Worm (Caenorhabditis elegans): ENCODE data around the gene F53H2.1.
"Not testable (repeated sequence)": the region's sequence is repeated elsewhere in the genome, so short reads cannot be mapped to it uniquely, and the experiment has no call there.

F53H2.1 gene

DNA sequence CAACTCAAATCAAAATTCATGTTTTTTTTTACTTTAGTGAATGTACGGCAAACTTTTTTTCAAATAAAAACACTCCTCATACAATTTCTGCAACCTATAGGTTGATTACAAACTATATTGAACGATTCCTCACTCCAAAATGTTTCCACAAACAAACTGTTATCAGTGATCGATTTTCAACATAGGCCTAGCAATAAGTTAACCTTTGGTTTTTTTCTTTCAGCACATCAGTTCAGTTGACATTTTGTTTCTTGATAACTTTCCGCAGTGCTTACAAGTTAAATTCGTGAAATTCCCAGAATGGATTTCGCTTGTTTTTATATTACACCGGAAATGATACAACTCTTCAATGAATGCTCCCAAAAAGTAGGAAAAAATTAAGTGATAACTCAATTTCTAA, at the start of gene F53H2.1:
TSS of gene F53H2.1 (plus strand) at position 301 of the 400 bp plus-strand sequence.
- TF ChIP-seq unc-62 (GFP tag; optimal IDR thresholded peaks at IDR 0.05): no peak

DNA sequence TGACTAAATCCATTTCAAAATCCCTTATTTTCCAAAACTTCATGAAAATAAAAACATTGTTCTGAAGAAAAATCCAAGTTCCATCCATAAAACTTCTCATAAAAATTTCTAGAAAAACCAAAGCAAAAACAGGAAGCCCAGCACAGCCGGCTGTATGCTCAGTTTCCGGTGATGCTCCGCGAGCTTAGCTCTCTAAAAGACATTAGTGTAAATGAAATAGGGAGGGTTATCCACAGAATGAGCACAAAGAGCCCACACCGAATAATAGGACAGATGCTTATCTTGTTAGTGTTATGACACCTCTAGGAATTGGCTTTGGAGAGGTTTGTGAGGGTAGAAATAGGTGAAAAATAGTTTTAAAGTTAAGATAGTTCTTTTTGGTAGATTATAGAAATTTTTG, 49.5 kb upstream of the F53H2.1 start:
- no peak for TF ChIP-seq unc-62 (GFP tag; optimal IDR thresholded peaks at IDR 0.05)

DNA sequence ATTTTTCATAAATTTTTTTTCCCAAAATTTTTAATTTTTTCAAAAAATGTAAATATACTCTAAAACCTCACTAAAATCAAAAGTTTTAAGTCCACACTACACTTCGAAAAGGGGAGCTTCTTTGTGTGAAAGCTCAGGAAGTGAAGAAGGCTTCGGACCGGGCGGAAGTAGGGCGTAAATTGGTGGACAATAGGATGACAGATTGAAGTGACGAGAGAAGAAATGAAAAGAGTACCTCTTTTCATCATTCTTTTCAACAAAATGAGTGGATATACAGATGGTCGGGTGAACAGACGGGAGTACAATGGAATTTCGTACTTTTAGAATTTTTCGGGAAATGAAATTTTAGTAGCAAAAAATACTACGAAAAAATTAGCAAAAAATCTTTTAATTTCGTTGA, 48.6 kb upstream of the F53H2.1 start:
- TF ChIP-seq unc-62 (GFP tag; optimal IDR thresholded peaks at IDR 0.05): no peak

DNA sequence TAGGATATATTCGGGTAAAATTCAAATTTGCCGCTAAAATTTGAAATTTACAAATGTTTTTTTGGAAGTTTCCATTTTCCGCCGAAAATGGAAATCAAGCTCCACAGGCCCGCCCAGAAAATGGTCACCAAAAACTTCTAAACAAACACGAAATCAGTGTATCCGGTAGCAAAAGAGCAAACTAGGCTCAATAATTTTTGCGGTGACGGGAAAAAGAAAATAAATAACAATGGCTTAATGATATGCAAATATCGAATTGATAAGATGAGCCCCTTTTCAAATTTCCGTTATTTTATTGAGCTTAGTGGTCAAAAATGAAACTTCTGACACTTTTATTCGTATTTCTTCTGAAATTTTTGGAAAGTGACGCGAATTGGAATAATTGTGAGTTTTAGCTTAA, 42.6 kb upstream of the F53H2.1 start, which contains the start of gene Y38H6A.3:
TSS of gene Y38H6A.3 (plus strand) at position 301 of the 400 bp plus-strand sequence.
- TF ChIP-seq unc-62 (GFP tag; optimal IDR thresholded peaks at IDR 0.05): no peak

DNA sequence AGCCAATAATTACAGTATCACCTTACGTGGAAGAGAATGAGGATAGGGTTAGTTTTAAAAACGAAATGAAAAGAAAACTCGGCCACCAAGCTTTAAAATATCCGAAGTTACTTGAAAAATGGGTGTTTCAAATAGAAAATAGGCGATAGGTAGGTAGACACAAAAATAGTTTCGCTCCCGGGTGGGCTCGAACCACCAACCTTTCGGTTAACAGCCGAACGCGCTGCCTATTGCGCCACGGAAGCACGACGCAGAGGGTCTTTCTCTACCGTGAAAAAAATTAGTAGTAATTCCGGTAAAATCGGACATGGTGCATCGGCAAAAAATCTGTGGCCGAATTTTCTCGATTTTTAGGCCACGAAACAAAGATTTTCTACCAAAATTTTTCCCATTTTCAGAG, 39.9 kb upstream of the F53H2.1 start:
- TF ChIP-seq unc-62 (GFP tag; optimal IDR thresholded peaks at IDR 0.05): no peak

DNA sequence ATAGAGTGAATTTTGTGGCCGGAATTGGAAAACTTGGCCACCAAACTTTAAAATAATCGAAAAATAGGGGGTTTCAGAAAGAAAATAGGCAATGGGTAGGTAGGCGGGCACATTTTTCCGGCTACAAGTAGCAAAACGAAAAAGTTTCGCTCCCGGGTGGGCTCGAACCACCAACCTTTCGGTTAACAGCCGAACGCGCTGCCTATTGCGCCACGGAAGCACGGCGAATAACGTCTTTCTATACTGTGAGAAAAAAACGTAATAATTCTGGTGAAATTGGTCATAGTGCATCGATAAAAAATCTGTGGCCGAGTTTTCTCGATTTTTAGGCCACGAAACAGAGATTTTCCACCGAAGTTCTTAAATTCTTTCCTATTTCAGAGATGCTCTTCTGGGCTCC, 37.1 kb upstream of the F53H2.1 start:
- no peak for TF ChIP-seq unc-62 (GFP tag; optimal IDR thresholded peaks at IDR 0.05)

DNA sequence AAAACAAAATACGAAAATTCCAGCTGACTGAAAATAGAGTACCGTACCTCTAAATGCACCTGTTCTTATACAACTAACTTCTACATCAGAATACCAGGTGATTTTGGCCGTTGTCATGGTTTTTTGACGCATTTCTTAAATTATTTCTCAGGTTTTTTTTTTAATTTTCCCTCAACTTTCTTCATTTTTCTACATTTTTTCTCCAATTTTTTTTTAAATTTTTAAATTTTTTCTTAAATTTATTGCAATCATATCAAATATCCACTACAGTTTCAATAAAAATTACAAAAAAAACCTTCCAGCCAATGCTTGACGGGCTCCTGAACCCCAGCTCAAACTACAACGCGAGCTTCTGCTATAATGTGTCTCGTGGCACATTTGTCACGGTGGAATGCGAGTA, 36.3 kb upstream of the F53H2.1 start, which contains the start of gene K02E2.1:
TSS of gene K02E2.1 (plus strand) at position 301 of the 400 bp plus-strand sequence.
- TF ChIP-seq unc-62 (GFP tag; optimal IDR thresholded peaks at IDR 0.05): no peak

DNA sequence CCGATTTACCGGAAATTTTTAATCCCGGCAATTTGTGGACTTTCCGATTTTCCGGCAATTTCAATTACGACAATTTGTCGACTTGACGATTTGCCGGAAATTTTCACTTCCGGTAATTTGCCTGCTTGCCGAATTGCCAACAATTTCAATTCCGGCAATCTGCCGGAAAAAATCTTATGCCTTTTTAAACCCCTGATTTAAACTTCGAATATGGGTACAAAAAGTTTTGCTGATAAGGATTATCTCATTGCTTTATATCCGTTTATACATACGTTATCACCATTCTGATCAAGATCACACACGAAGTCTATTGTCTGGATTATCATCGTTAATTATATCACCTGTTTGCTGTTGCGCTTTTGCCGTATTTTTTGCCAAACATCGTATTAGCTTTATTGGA, 31.0 kb upstream of the F53H2.1 start, which contains the start of gene grd-11:
TSS of gene grd-11 (plus strand) at position 301 of the 400 bp plus-strand sequence.
- no peak for TF ChIP-seq unc-62 (GFP tag; optimal IDR thresholded peaks at IDR 0.05)

DNA sequence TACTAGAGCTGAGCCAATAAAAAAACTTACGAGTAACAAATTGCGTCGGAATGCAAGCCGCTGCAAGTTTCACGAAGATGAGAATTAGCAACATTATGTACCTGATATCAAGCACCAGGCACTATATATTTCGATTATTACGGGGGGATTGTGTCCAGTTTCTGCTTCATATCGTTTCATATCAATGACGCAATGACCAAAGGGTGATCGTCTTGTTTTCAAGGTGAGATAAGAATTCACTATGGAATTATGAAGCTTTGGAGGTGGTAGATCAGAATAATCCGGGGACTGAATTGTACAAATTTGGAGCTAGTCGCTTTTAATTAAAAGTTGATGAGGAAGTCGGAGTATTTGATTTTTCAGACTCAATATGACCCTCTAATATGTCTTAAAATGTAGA, 20.7 kb upstream of the F53H2.1 start, which contains the start of gene K02E2.8:
TSS of gene K02E2.8 (minus strand) at position 101 of the 400 bp plus-strand sequence.
- no peak for TF ChIP-seq unc-62 (GFP tag; optimal IDR thresholded peaks at IDR 0.05)

DNA sequence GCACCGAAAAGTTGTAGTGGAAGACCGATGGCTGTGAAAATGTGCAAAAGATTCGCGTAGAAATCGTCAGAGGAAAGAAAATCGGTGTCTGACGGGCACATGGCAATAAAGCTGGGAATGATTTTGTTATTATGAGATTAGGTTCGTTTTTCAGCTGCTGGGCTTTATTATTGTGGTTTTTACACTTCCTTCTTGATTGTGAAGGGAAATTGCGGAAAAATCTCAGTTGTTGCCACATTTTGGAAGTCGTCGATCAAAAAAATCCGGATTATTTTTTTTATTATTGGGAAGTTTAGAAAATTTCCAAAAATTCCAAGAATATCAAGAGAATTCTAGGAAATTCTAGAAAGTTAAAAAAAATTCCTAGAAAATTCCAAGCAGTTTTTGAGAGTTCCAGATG, 18.4 kb upstream of the F53H2.1 start, which contains the start of gene srh-177:
TSS of gene srh-177 (minus strand) at position 101 of the 400 bp plus-strand sequence.
- TF ChIP-seq unc-62 (GFP tag; optimal IDR thresholded peaks at IDR 0.05): not testable (repeated sequence)

DNA sequence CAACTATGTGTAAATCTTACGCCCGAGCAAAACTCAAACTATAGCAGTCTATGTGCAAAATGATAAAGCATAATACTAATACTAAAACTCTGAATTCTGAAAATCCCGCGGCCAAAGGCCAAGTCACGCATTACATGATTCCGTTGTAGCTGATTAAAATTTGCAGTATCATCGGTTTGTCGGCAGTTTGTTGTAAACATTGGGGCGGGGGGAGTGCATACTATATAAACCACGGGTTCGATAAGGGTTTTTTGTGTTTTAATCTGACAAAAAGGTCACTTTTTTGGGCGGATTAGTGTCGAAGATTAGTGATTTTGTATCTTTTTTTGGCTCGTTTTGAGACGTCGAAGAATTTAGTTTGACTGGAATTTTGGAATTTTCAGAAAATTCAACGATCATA, 13.0 kb upstream of the F53H2.1 start:
- TF ChIP-seq unc-62 (GFP tag; optimal IDR thresholded peaks at IDR 0.05): no peak

DNA sequence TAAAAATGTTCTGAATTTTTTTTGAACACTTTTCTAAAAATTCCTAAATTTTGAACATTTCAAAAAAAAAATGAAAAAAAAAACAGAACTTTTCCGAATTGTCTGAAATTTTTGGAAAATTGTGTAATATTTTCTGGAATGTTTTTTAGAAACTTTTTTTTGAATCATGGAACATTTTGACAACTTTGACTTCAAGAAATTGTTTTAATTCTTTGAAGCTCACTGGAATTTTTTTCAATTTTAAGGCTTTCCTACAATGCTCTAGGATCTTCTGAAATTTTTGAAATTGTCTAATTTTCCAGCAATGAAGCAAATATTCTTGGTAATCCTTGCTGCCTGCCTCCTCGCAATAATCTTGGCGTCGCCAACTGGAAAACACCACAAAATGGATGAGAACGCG, 12.3 kb upstream of the F53H2.1 start, which contains the start of gene ins-35:
TSS of gene ins-35 (plus strand) at position 301 of the 400 bp plus-strand sequence.
- no peak for TF ChIP-seq unc-62 (GFP tag; optimal IDR thresholded peaks at IDR 0.05)

DNA sequence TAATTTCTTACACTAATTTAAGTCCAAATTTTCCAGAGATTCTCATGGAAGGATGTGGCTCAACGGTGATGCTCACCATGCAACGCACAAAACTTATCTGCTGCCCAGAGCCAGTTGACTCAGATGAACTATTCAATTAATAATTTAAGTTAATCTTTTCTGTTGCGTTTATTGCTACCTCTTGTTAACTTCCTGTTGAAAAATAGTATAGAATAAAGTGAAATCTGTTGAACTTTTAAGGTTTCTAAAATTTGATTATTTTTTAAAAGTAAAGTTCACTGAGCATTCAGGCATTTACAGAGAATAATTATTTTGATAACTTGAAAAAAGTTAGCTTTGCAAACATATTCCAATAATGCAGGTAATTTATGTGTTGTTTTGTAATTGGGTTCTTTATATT, 11.4 kb upstream of the F53H2.1 start:
- no peak for TF ChIP-seq unc-62 (GFP tag; optimal IDR thresholded peaks at IDR 0.05)

DNA sequence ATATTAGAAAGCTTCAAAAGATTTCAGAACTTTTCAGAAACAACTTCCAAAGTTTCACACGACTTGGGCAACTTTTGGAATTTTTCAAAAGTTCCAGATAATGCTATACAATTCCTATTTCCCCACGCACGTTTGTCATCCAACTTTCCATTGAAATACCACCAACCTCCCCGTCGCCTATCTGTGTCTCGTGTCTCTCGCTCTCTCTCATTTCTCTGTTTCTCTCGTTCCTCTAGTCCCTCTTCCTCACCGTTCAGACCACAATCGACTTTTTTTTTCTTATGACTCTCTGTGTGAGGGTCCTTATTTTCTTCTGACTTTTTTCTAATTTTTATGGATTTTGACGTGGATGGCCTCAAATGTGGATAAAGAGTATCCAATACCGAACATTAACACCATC, 7.2 kb upstream of the F53H2.1 start, which contains the start of gene K02E2.6:
TSS of gene K02E2.6 (plus strand) at position 242 of the 400 bp plus-strand sequence.
- no peak for TF ChIP-seq unc-62 (GFP tag; optimal IDR thresholded peaks at IDR 0.05)

DNA sequence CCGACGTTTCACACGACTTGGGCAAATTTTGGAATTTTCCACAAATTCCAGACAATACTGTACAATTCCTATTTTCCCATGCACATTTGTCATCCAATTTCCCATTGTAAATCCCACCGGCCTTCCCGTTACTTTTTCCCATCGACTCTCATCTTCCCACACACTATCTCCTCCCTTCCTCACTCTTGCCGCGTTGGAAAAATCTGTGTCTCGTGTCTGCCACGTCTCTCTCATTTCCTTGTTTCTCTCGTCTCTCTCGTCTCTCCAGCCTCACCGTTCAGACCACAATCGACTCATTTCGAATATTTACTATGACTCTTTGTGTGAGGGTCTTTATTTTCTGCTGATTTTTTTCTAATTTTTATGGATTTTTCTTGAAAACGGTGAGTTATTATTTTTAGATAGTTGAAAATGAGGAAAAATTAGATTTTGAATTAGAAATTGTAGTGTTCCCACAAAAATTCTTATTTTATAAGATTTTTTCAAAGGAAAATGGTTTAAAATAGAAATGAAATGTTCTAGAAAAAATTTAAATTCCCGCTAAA, 4.4 kb upstream of the F53H2.1 start, which contains the start of gene K02E2.11:
TSS of gene K02E2.11 (plus strand) at position 251 of the 545 bp plus-strand sequence.
- no peak for TF ChIP-seq unc-62 (GFP tag; optimal IDR thresholded peaks at IDR 0.05)

DNA sequence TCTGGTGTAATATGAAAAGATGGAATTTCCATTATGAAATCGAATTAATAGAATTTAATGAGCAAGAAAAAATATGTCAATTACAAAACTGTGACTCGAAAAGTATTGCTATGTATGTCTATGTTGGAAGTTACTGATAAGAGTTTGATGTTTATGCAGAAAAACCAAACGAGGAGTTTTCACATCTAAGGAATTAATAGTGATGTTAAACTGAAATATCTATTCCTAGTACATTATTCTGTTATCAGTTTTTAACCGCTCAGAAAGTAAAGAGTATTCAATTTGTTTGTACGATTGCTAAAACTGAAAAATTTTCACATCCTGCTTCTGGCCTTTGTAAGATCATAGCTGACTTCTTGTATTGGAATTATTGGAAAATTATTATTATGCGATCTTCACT, 573 bp upstream of the F53H2.1 start, which contains the start of gene K02E2.7:
TSS of gene K02E2.7 (minus strand) at position 101 of the 400 bp plus-strand sequence.
- TF ChIP-seq unc-62 (GFP tag; optimal IDR thresholded peaks at IDR 0.05): no peak

DNA sequence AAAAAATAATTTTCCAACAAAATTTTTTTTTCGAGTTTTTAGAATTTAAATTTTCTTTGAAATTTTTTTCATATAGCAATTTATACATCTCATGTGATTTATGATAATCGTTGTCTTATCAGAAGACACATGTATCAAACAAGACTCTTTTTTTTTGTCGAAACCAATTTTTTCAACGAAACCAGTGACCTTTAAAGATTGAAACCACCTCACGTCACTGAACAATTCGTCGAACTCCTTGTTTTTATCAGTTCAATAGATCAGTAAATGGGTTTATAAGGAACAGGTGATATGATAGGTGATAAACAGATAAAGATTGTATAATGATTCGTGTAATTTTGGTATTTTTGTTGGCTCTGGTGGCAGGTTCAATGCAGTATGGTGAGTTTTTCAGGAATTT, 6.3 kb downstream of the F53H2.1 start, which contains the start of gene cnc-7:
TSS of gene cnc-7 (plus strand) at position 301 of the 400 bp plus-strand sequence.
- TF ChIP-seq unc-62 (GFP tag; optimal IDR thresholded peaks at IDR 0.05): no peak
